Fruit fly (Drosophila melanogaster): ENCODE data around the gene RnrL.

DNA sequence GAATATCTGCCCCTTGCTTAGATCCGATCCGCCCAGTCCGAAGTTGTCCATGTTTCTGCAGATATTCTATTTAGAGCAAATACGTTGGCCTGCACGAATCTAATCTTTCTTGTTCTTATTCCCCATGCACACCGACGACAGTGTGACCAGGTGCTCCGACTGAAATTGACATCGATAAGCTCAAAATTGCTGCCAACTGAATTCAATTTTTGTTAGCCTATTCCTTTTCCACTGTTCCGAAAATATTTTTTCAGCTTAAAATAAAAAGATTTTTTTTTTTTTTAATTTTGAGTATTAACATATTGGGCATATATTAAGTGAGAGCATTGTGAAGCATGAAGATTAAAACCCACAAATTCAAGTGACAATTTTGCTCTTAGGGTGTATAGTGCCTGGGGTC, 24.0 kb downstream of the RnrL start, which contains the start of gene nmd:
- TF ChIP-seq pan (optimal IDR thresholded peaks at IDR 0.05) = no peak
- TF ChIP-seq EcR (GFP tag; optimal IDR thresholded peaks at IDR 0.05) = no peak
- TF ChIP-seq psq (optimal IDR thresholded peaks at IDR 0.05) = no peak
- no peak for TF ChIP-seq Dll (optimal IDR thresholded peaks at IDR 0.05)
